Fruit fly (Drosophila melanogaster) whole organism: ENCODE measurements around the gene CG14258.

ENCODE experiments used
- CG8478 ChIP-seq: fragments of >200 bp; optimal IDR thresholded peaks from 2 replicates; lab custom pipeline; 2018; ENCODE audit warnings: inconsistent platforms
- Dll ChIP-seq: fragments of >200 bp; optimal IDR thresholded peaks from 2 replicates; lab custom pipeline; 2017
- EcR ChIP-seq, 2 experiments: fragments of >200 bp; optimal IDR thresholded peaks; 2 replicates each; lab custom pipeline; 2017; ENCODE audit warnings: missing biosample characterization in 2 of 2, missing genetic modification characterization in 2 of 2, missing genetic modification reagents in 2 of 2
- pan ChIP-seq: fragments of >200 bp; optimal IDR thresholded peaks from 2 replicates; lab custom pipeline; 2017
- psq ChIP-seq: fragments of >200 bp; optimal IDR thresholded peaks from 2 replicates; lab custom pipeline; 2017
- usp ChIP-seq: fragments of >200 bp; optimal IDR thresholded peaks from 2 replicates; lab custom pipeline; 2017; ENCODE audit warnings: missing biosample characterization, missing genetic modification characterization, mixed read lengths

DNA sequence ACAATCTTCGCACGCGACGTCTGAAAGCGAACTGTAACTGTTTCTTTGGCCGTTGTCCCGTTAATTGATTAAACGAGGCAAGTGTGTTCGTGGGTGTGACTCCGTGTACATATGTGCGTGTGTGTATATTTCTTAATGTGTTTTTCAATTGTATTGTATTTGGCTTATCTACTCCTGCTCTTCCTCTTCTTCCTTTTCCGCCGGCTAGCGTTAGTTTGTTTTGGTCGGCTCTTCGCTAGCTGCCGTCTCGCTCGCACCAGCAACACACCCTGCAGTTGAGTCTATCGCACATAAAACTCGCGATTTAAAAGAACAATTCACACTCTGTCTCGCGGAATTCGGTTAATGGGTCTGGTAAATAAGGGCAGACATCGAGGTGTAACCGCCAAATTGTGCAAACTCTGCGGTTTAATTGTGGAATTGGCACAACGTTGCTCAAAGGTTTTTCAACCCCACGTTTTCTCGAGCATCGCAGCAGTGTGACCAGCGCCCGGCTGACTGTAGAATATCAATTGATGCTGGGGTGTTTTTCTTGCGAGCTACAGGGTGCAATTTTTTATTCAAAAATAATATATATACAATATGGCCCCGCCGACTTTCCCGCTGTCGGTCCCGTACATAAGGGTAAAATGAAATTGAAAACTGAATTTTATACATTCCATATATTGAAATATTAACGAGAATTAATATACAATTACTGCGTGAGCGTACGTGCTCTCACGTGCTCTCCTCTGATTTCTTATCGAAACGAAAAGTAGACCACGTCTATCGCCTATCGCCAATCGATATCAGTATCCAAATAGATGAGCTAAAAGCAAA is 19.1 kb downstream of the CG14258 start, which contains the start of the genes gb and CG5815:
- TF ChIP-seq CG8478 (lab: Kevin White, UChicago) (no peak), EcR (GFP tag; optimal IDR thresholded peaks at IDR 0.05; lab: Kevin White, UChicago) (peak in 1 of 2 experiments; percentile 72), psq (lab: Kevin White, UChicago) (no peak), pan (lab: Kevin White, UChicago) (no peak), usp (GFP tag; lab: Kevin White, UChicago) (no peak), Dll (lab: Kevin White, UChicago) (no peak)
